Worm (Caenorhabditis elegans) whole organism, young adult: Measurements from ENCODE around the gene ceeh-2.

Experiments used
- C06A6.2 ChIP-seq: fragments of 200-800 bp; sonication (Bioruptor generic); conservative IDR thresholded peaks from 2 replicates; pipeline ENCODE4 v1.3.6; 2022; ENCODE audit warnings: missing genetic modification characterization, missing compliant biosample characterization
- F10E7.11 ChIP-seq: sonication (generic microtip); optimal IDR thresholded peaks from 2 replicates; lab custom pipeline; 2017; ENCODE audit warnings: mild to moderate bottlenecking, missing genetic modification characterization, moderate library complexity, missing compliant biosample characterization
- F37B4.10 ChIP-seq: fragments of 200-800 bp; sonication (Bioruptor generic); IDR thresholded peaks from 2 replicates; pipeline ENCODE4 v1.3.6; 2022; ENCODE audit warnings: missing genetic modification characterization, missing compliant biosample characterization
- F39B2.1 ChIP-seq: fragments of 200-800 bp; sonication (Bioruptor generic); IDR thresholded peaks from 2 replicates; pipeline ENCODE4 v1.3.6; 2022; ENCODE audit warnings: missing genetic modification reagents, missing genetic modification characterization, missing compliant biosample characterization
- Y95B8A.8 ChIP-seq: fragments of 200-800 bp; sonication (Bioruptor generic); IDR thresholded peaks from 2 replicates; pipeline ENCODE4 v1.3.6; 2022; ENCODE audit warnings: missing genetic modification reagents, missing genetic modification characterization, missing compliant biosample characterization
- ZK185.1 ChIP-seq: sonication (generic microtip); optimal IDR thresholded peaks from 2 replicates; lab custom pipeline; 2016; ENCODE audit warnings: mild to moderate bottlenecking, missing genetic modification characterization, missing compliant biosample characterization; ENCODE audit not compliant: poor library complexity, severe bottlenecking
- aptf-3 ChIP-seq: fragments of 200-800 bp; sonication (Bioruptor generic); IDR thresholded peaks from 2 replicates; pipeline ENCODE4 v1.3.6; 2022; ENCODE audit warnings: missing genetic modification characterization, missing compliant biosample characterization
- atf-7 ChIP-seq: sonication (generic microtip); optimal IDR thresholded peaks from 2 replicates; lab custom pipeline; 2017; ENCODE audit warnings: mild to moderate bottlenecking, missing genetic modification characterization, missing compliant biosample characterization
- cebp-1 ChIP-seq, 2 experiments: fragments of 200-800 bp in 1 of 2; sonication (Bioruptor generic) in 1 of 2; sonication (generic microtip) in 1 of 2; IDR thresholded peaks in 1 of 2; optimal IDR thresholded peaks in 1 of 2; 2 replicates each; pipeline versions ENCODE4 v1.3.6 to Lab custom; 2017 to 2022; ENCODE audit warnings: missing compliant biosample characterization in 2 of 2, missing genetic modification characterization in 2 of 2, mild to moderate bottlenecking in 1 of 2, missing genetic modification reagents in 1 of 2, moderate library complexity in 1 of 2
- cebp-2 ChIP-seq: fragments of 200-800 bp; sonication (Bioruptor generic); IDR thresholded peaks from 2 replicates; pipeline ENCODE4 v1.3.6; 2022; ENCODE audit warnings: missing genetic modification characterization, missing compliant biosample characterization
- ceh-27 ChIP-seq: fragments of 200-800 bp; sonication (Bioruptor generic); optimal IDR thresholded peaks from 2 replicates; lab custom pipeline; 2018; ENCODE audit warnings: mild to moderate bottlenecking, missing genetic modification characterization, moderate library complexity, missing compliant biosample characterization
- dox-1 ChIP-seq: fragments of 200-800 bp; sonication (Bioruptor generic); IDR thresholded peaks from 2 replicates; pipeline ENCODE4 v1.3.6; 2022; ENCODE audit warnings: missing genetic modification reagents, missing genetic modification characterization, missing compliant biosample characterization
- efl-1 ChIP-seq: fragments of 150-350 bp; optimal IDR thresholded peaks from 2 replicates; lab custom pipeline; 2014; ENCODE audit warnings: missing biosample characterization, missing genetic modification reagents, missing genetic modification characterization
- egl-44 ChIP-seq: fragments of 200-800 bp; sonication (Bioruptor generic); IDR thresholded peaks from 2 replicates; pipeline ENCODE4 v1.3.6; 2022; ENCODE audit warnings: missing genetic modification reagents, missing genetic modification characterization, missing compliant biosample characterization
- egrh-3 ChIP-seq: fragments of 200-800 bp; sonication (Bioruptor generic); IDR thresholded peaks from 2 replicates; pipeline ENCODE4 v1.3.6; 2022; ENCODE audit warnings: missing genetic modification reagents, missing genetic modification characterization, missing compliant biosample characterization
- ekl-4 ChIP-seq: fragments of 200-800 bp; sonication (Bioruptor generic); IDR thresholded peaks from 2 replicates; pipeline ENCODE4 v1.3.6; 2022; ENCODE audit warnings: missing genetic modification reagents, missing genetic modification characterization, missing compliant biosample characterization
- ets-4 ChIP-seq: fragments of 200-800 bp; sonication (Bioruptor generic); optimal IDR thresholded peaks from 2 replicates; lab custom pipeline; 2018; ENCODE audit warnings: mild to moderate bottlenecking, missing genetic modification characterization, missing compliant biosample characterization
- him-1 ChIP-seq: sonication (generic microtip); optimal IDR thresholded peaks from 2 replicates; lab custom pipeline; 2016; ENCODE audit warnings: missing genotype, missing genetic modification reagents, missing genetic modification characterization, missing compliant biosample characterization
- let-607 ChIP-seq, 2 experiments: fragments of 200-800 bp in 1 of 2; sonication (Bioruptor generic) in 1 of 2; sonication (generic microtip) in 1 of 2; optimal IDR thresholded peaks; 2 replicates each; lab custom pipeline; 2016 to 2018; ENCODE audit warnings: mild to moderate bottlenecking in 2 of 2, missing compliant biosample characterization in 2 of 2, missing genetic modification characterization in 2 of 2, moderate library complexity in 2 of 2, missing genotype in 1 of 2
- lin-26 ChIP-seq: fragments of 200-800 bp; sonication (Bioruptor generic); IDR thresholded peaks from 2 replicates; pipeline ENCODE4 v1.3.6; 2022; ENCODE audit warnings: missing genetic modification reagents, missing genetic modification characterization, missing compliant biosample characterization
- madf-3 ChIP-seq: fragments of 200-800 bp; sonication (Bioruptor generic); IDR thresholded peaks from 2 replicates; pipeline ENCODE4 v1.3.6; 2022; ENCODE audit warnings: missing genetic modification reagents, missing genetic modification characterization, missing compliant biosample characterization
- nhr-120 ChIP-seq: fragments of 200-800 bp; sonication (Bioruptor generic); IDR thresholded peaks from 2 replicates; pipeline ENCODE4 v1.3.6; 2022; ENCODE audit warnings: missing genetic modification characterization, missing compliant biosample characterization
- nhr-80 ChIP-seq: sonication (generic microtip); optimal IDR thresholded peaks from 2 replicates; lab custom pipeline; 2016; ENCODE audit warnings: missing genetic modification characterization, missing compliant biosample characterization
- nhr-90 ChIP-seq: sonication (generic microtip); optimal IDR thresholded peaks from 2 replicates; lab custom pipeline; 2016; ENCODE audit warnings: missing genotype, mild to moderate bottlenecking, missing genetic modification characterization, missing compliant biosample characterization
- rcor-1 ChIP-seq: fragments of 200-800 bp; sonication (Bioruptor generic); IDR thresholded peaks from 2 replicates; pipeline ENCODE4 v1.3.6; 2022; ENCODE audit warnings: missing genetic modification reagents, missing genetic modification characterization, missing compliant biosample characterization
- rpc-1 ChIP-seq, 2 experiments: fragments of 150-350 bp in 1 of 2; sonication (generic microtip) in 1 of 2; optimal IDR thresholded peaks; 2 replicates each; lab custom pipeline; 2014 to 2018; ENCODE audit warnings: missing biosample characterization in 1 of 2, missing genetic modification characterization in 1 of 2, missing genetic modification reagents in 1 of 2, missing genotype in 1 of 2
- sptf-2 ChIP-seq: fragments of 200-800 bp; sonication (Bioruptor generic); optimal IDR thresholded peaks from 2 replicates; lab custom pipeline; 2018; ENCODE audit warnings: mild to moderate bottlenecking, missing genetic modification characterization, missing compliant biosample characterization
- tbp1 ChIP-seq: fragments of 200-800 bp; sonication (Bioruptor generic); optimal IDR thresholded peaks from 2 replicates; lab custom pipeline; 2018; ENCODE audit warnings: mild to moderate bottlenecking, missing genetic modification characterization, missing compliant biosample characterization
- tbx-9 ChIP-seq: sonication (generic microtip); optimal IDR thresholded peaks from 2 replicates; lab custom pipeline; 2016; ENCODE audit warnings: borderline replicate concordance, missing genetic modification characterization, inconsistent platforms, missing compliant biosample characterization
- unc-62 ChIP-seq: fragments of 150-350 bp; optimal IDR thresholded peaks from 2 replicates; lab custom pipeline; 2014; ENCODE audit warnings: missing biosample characterization, missing genetic modification reagents, missing genetic modification characterization
- ztf-18 ChIP-seq: sonication (generic microtip); optimal IDR thresholded peaks from 2 replicates; lab custom pipeline; 2016; ENCODE audit warnings: missing genotype, mild to moderate bottlenecking, missing genetic modification characterization, missing compliant biosample characterization
- ztf-22 ChIP-seq: fragments of 200-800 bp; sonication (Bioruptor generic); optimal IDR thresholded peaks from 2 replicates; lab custom pipeline; 2018; ENCODE audit warnings: mild to moderate bottlenecking, missing genetic modification characterization, moderate library complexity, missing compliant biosample characterization
- ztf-25 ChIP-seq: fragments of 200-800 bp; sonication (Bioruptor generic); IDR thresholded peaks from 2 replicates; pipeline ENCODE4 v1.3.6; 2022; ENCODE audit warnings: missing genetic modification reagents, missing genetic modification characterization, missing compliant biosample characterization
- ztf-28 ChIP-seq: fragments of 200-800 bp; sonication (Bioruptor generic); IDR thresholded peaks from 2 replicates; pipeline ENCODE4 v1.3.6; 2022; ENCODE audit warnings: missing genetic modification reagents, missing genetic modification characterization, missing compliant biosample characterization
- ztf-6 ChIP-seq: fragments of 200-800 bp; sonication (Bioruptor generic); IDR thresholded peaks from 2 replicates; pipeline ENCODE4 v1.3.6; 2022; ENCODE audit warnings: missing genetic modification reagents, missing genetic modification characterization, missing compliant biosample characterization

ceeh-2 gene

DNA sequence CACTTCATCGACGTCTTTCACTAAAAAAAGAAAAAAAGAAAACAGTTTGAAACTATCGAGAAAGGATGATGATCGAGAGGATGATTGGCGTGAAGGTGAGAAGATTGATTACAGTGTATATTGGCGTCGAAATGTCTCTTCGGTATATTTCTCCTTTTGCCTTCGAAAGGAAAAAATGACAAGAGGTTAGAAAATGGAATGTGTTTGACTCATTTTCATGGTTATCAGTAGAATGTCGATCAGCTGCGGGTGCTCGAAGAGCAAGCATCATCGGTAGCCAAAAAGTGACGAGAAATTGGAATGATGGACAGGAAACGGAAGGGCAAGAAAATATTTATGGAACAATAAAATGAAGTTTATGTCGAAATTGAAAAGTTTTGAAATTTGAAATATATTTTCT is 23.9 kb downstream of the ceeh-2 start:
- TF ChIP-seq dox-1 (GFP tag; lab: Robert Waterston, UW), result peak; percentile 17; the same call in 1 of the 2 replicates
- no peak for TF ChIP-seq cebp-1 (GFP tag; IDR thresholded peaks at IDR 0.05; lab: Robert Waterston, UW)
- TF ChIP-seq cebp-1 (tag; optimal IDR thresholded peaks at IDR 0.05; lab: Kevin White, UChicago), result peak; percentile 57
- TF ChIP-seq nhr-90 (tag; lab: Kevin White, UChicago), result peak; percentile 17
- peak; percentile 97 for TF ChIP-seq nhr-80 (tag; lab: Kevin White, UChicago)
- TF ChIP-seq F10E7.11 (tag; lab: Kevin White, UChicago), result no peak
- 0 out of 2 replicates have a peak, but pooled peaks have one; percentile 11 for TF ChIP-seq C06A6.2
- TF ChIP-seq egl-44, result 0 out of 2 replicates have a peak, but pooled peaks have one; percentile 17
- TF ChIP-seq ztf-22 (GFP tag; lab: Kevin White, UChicago), result peak; percentile 63
- TF ChIP-seq unc-62 (GFP tag; lab: Kevin White, UChicago), result peak; percentile 71
- no peak for TF ChIP-seq tbx-9 (tag; lab: Kevin White, UChicago)
- TF ChIP-seq tbp1, result peak; percentile 6
- no peak for TF ChIP-seq ekl-4 (GFP tag; lab: Robert Waterston, UW)
- TF ChIP-seq aptf-3 (GFP tag; lab: Robert Waterston, UW), result no peak
- peak; percentile 78 for TF ChIP-seq atf-7 (tag; lab: Kevin White, UChicago)
- peak; percentile 60 for TF ChIP-seq ets-4 (GFP tag; lab: Kevin White, UChicago)
- TF ChIP-seq let-607 (tag; optimal IDR thresholded peaks at IDR 0.05; lab: Kevin White, UChicago), result peak; percentile 33 to 43

DNA sequence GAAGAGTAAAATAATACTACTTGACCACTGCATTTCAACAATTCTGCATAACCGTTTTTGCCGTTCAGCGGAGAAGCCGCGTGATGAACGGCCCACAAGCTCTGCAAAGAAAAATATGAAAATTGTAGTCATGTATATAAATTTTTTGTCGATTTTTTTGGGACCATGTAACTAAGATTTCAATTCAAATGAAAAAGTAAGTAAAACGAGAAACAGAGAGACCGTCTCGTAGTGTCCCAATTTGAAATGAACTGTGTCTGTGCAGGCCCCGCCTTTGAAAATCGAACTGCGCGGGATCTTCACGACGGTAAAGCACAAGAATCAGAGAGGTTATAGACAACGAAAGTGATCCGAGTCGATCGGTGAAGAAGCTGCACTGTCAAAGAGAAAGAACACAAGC is 25.7 kb downstream of the ceeh-2 start, which contains the start of gene crm-1:
crm-1 (minus strand) TSS at position 101 of the 400 bp plus-strand sequence.
- no peak for TF ChIP-seq rcor-1 (GFP tag; lab: Robert Waterston, UW)
- 0 out of 2 replicates have a peak, but pooled peaks have one; percentile 22 for TF ChIP-seq madf-3
- TF ChIP-seq him-1 (tag; lab: Kevin White, UChicago), result no peak
- TF ChIP-seq ztf-6 (GFP tag; lab: Robert Waterston, UW), result no peak

DNA sequence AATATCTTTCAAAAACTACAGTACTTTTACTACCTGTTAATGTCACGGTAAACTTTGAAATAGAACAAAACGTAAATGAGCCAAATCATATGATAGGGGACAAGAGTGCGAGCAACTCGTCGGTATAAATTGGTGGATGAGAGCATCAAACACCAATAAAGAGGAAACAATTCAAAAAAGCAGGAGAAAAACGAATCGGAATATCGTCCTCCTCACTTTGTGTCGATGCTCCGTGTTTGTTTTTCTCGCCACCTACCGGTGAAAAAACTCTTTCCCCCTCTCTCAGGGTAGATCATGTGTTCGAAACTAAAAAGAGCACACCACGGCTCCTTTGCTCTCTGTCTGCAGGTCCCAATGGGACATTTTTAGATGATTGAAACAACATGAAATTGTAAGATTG is 29.6 kb downstream of the ceeh-2 start:
- TF ChIP-seq F39B2.1 (GFP tag; lab: Robert Waterston, UW) (no peak), Y95B8A.8 (GFP tag; lab: Robert Waterston, UW) (no peak), rpc-1 (optimal IDR thresholded peaks at IDR 0.05; lab: Kevin White, UChicago) (no peak), rpc-1 (tag; optimal IDR thresholded peaks at IDR 0.05; lab: Kevin White, UChicago) (no peak), egrh-3 (GFP tag; lab: Robert Waterston, UW) (no peak), efl-1 (GFP tag; lab: Kevin White, UChicago) (no peak), nhr-120 (GFP tag; lab: Robert Waterston, UW) (no peak), sptf-2 (GFP tag; lab: Kevin White, UChicago) (no peak), ztf-22 (GFP tag; lab: Kevin White, UChicago) (no peak), cebp-1 (GFP tag; IDR thresholded peaks at IDR 0.05; lab: Robert Waterston, UW) (no peak), cebp-1 (tag; optimal IDR thresholded peaks at IDR 0.05; lab: Kevin White, UChicago) (no peak), cebp-2 (GFP tag; lab: Robert Waterston, UW) (no peak), ztf-18 (tag; lab: Kevin White, UChicago) (no peak), ztf-25 (no peak), ztf-28 (GFP tag; lab: Robert Waterston, UW) (no peak), ZK185.1 (tag; lab: Kevin White, UChicago) (no peak), lin-26 (GFP tag; lab: Robert Waterston, UW) (no peak), ceh-27 (no peak), F10E7.11 (tag; lab: Kevin White, UChicago) (no peak), F37B4.10 (GFP tag; lab: Robert Waterston, UW) (no peak)
